Worm (Caenorhabditis elegans) whole organism, L4 larva: ENCODE results near the gene srab-7.

Experiments used
- D1046.2 ChIP-seq: fragments of 200-800 bp; sonication (Bioruptor generic); IDR thresholded peaks from 2 replicates; pipeline ENCODE4 v1.3.6; 2022; ENCODE audit warnings: missing genetic modification characterization, missing compliant biosample characterization
- F26F4.8 ChIP-seq: fragments of 200-800 bp; sonication (Bioruptor generic); conservative IDR thresholded peaks from 2 replicates; pipeline ENCODE4 v1.3.6; 2022; ENCODE audit warnings: missing genetic modification characterization, missing compliant biosample characterization
- F37D6.2 ChIP-seq: sonication (generic microtip); optimal IDR thresholded peaks from 2 replicates; lab custom pipeline; 2016; ENCODE audit warnings: mild to moderate bottlenecking, missing genetic modification characterization, missing compliant biosample characterization
- F44E2.7 ChIP-seq: fragments of 200-800 bp; sonication (Bioruptor generic); IDR thresholded peaks from 2 replicates; pipeline ENCODE4 v2.1.2; 2022; ENCODE audit warnings: missing genetic modification characterization, missing compliant biosample characterization
- aha-1 ChIP-seq: fragments of 150-350 bp; peaks from one replicate; lab custom pipeline; 2014; ENCODE audit warnings: missing biosample characterization, missing genetic modification characterization
- arid-1 ChIP-seq: fragments of 200-800 bp; sonication (Bioruptor generic); conservative IDR thresholded peaks from 2 replicates; pipeline ENCODE4 v1.3.6; 2022; ENCODE audit warnings: missing genetic modification reagents, missing genetic modification characterization, missing compliant biosample characterization
- ctbp-1 ChIP-seq: fragments of 200-800 bp; sonication (Bioruptor generic); IDR thresholded peaks from 2 replicates; pipeline ENCODE4 v1.3.6; 2022; ENCODE audit warnings: missing genetic modification reagents, missing genetic modification characterization, missing compliant biosample characterization
- daf-19 ChIP-seq: fragments of 200-800 bp; sonication (Bioruptor generic); conservative IDR thresholded peaks from 2 replicates; pipeline ENCODE4 v1.3.6; 2022; ENCODE audit warnings: missing genetic modification characterization, missing compliant biosample characterization
- dpl-1 ChIP-seq: fragments of 150-350 bp; optimal IDR thresholded peaks from 2 replicates; lab custom pipeline; 2014; ENCODE audit warnings: missing biosample characterization, missing genetic modification reagents, missing genetic modification characterization
- duxl-1 ChIP-seq: sonication (generic microtip); optimal IDR thresholded peaks from 2 replicates; lab custom pipeline; 2016; ENCODE audit warnings: mild to moderate bottlenecking, missing genetic modification characterization, moderate library complexity, missing compliant biosample characterization; ENCODE audit not compliant: poor library complexity
- dve-1 ChIP-seq: sonication (generic microtip); optimal IDR thresholded peaks from 2 replicates; lab custom pipeline; 2017; ENCODE audit warnings: antibody characterized with exemption, mild to moderate bottlenecking, missing genetic modification characterization, missing compliant biosample characterization; ENCODE audit not compliant: insufficient read depth
- egl-27 ChIP-seq: sonication (generic microtip); optimal IDR thresholded peaks from 3 replicates; lab custom pipeline; 2017; ENCODE audit warnings: missing biosample characterization, missing genetic modification reagents, missing genetic modification characterization
- hlh-11 ChIP-seq: fragments of 200-800 bp; sonication (Bioruptor generic); optimal IDR thresholded peaks from 2 replicates; lab custom pipeline; 2018; ENCODE audit warnings: mild to moderate bottlenecking, missing genetic modification characterization, missing compliant biosample characterization
- hmg-1.1 ChIP-seq: fragments of 200-800 bp; sonication (Bioruptor generic); IDR thresholded peaks from 2 replicates; pipeline ENCODE4 v1.3.6; 2022; ENCODE audit warnings: missing genetic modification reagents, missing genetic modification characterization, missing compliant biosample characterization
- lin-29 ChIP-seq: fragments of 200-800 bp; sonication (Bioruptor generic); IDR thresholded peaks from 2 replicates; pipeline ENCODE4 v1.3.6; 2022; ENCODE audit warnings: missing genetic modification reagents, missing genetic modification characterization, missing compliant biosample characterization
- mdl-1 ChIP-seq, 2 experiments: fragments of 150-350 bp in 1 of 2; sonication (generic microtip) in 1 of 2; optimal IDR thresholded peaks; 2 replicates each; lab custom pipeline; 2014 to 2017; ENCODE audit warnings: missing biosample characterization in 2 of 2, missing genetic modification characterization in 2 of 2
- mxl-3 ChIP-seq: fragments of 200-800 bp; sonication (Bioruptor generic); optimal IDR thresholded peaks from 2 replicates; lab custom pipeline; 2018; ENCODE audit warnings: mild to moderate bottlenecking, missing genetic modification characterization, missing compliant biosample characterization
- nhr-102 ChIP-seq: sonication (generic microtip); optimal IDR thresholded peaks from 2 replicates; lab custom pipeline; 2016; ENCODE audit warnings: mild to moderate bottlenecking, missing genetic modification characterization, moderate library complexity, missing compliant biosample characterization
- nhr-76 ChIP-seq: fragments of 150-350 bp; optimal IDR thresholded peaks from 2 replicates; lab custom pipeline; 2014; ENCODE audit warnings: missing biosample characterization, missing genetic modification characterization
- php-3 ChIP-seq: fragments of 200-800 bp; sonication (Bioruptor generic); IDR thresholded peaks from 2 replicates; pipeline ENCODE4 v1.3.6; 2022; ENCODE audit warnings: missing genetic modification reagents, missing genetic modification characterization, missing compliant biosample characterization
- rbr-2 ChIP-seq: sonication (generic microtip); optimal IDR thresholded peaks from 2 replicates; lab custom pipeline; 2016; ENCODE audit warnings: missing genotype, missing genetic modification characterization, missing compliant biosample characterization
- sdz-12 ChIP-seq: fragments of 200-800 bp; sonication (Bioruptor generic); optimal IDR thresholded peaks from 2 replicates; lab custom pipeline; 2018; ENCODE audit warnings: mild to moderate bottlenecking, missing genetic modification characterization, missing compliant biosample characterization
- set-16 ChIP-seq: fragments of 200-800 bp; sonication (Bioruptor generic); IDR thresholded peaks from 2 replicates; pipeline ENCODE4 v1.3.6; 2022; ENCODE audit warnings: missing genetic modification reagents, missing genetic modification characterization, missing compliant biosample characterization
- spr-1 ChIP-seq: sonication (generic microtip); optimal IDR thresholded peaks from 2 replicates; lab custom pipeline; 2016; ENCODE audit warnings: mild to moderate bottlenecking, missing genetic modification characterization, missing compliant biosample characterization
- spr-3 ChIP-seq: fragments of 200-800 bp; sonication (Bioruptor generic); optimal IDR thresholded peaks from 2 replicates; lab custom pipeline; 2018; ENCODE audit warnings: mild to moderate bottlenecking, missing genetic modification characterization, missing compliant biosample characterization
- tag-97 ChIP-seq: fragments of 200-800 bp; sonication (Bioruptor generic); IDR thresholded peaks from 2 replicates; pipeline ENCODE4 v1.3.6; 2022; ENCODE audit warnings: missing genetic modification characterization, missing compliant biosample characterization
- unc-130 ChIP-seq: sonication (generic microtip); optimal IDR thresholded peaks from 2 replicates; lab custom pipeline; 2016; ENCODE audit warnings: missing genetic modification reagents, missing genetic modification characterization, missing compliant biosample characterization
- unc-62 ChIP-seq, 3 experiments: fragments of 150-350 bp in 1 of 3; sonication (generic microtip); optimal IDR thresholded peaks in 2 of 3; peaks in 1 of 3; 1 replicate in 1 of 3; 2 replicates in 2 of 3; lab custom pipeline; 2014 to 2017; ENCODE audit warnings: missing biosample characterization in 3 of 3, missing genetic modification characterization in 3 of 3, missing genetic modification reagents in 3 of 3, missing genotype in 1 of 3
- vab-7 ChIP-seq: fragments of 200-800 bp; sonication (Bioruptor generic); IDR thresholded peaks from 2 replicates; pipeline ENCODE4 v1.3.6; 2022; ENCODE audit warnings: missing genetic modification reagents, missing genetic modification characterization, missing compliant biosample characterization
- ztf-7 ChIP-seq: fragments of 150-350 bp; optimal IDR thresholded peaks from 2 replicates; lab custom pipeline; 2014; ENCODE audit warnings: missing biosample characterization, missing genetic modification characterization

Gene srab-7

DNA sequence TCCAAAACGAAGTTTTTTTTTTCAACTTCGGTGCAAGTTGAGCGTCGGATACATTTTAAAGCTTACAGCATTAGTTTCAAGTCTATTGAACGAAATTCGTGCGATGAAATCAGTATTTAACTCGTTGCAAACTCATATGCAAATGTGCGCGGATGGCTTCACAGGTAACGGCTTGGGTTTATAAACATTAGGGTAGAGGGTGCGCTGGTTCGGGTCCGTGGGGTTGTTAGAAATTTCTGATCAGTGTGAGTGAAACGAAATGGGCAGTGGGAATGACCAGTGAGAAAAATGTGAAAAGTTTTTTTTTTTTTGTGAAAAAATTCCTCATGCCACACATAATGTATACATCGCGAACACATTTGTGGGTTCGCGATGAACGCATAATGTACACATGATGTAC lies 8.2 kb upstream of the srab-7 start (continued):
- TF ChIP-seq unc-62 (GFP tag; optimal IDR thresholded peaks at IDR 0.05 in 1 of 2; lab: Kevin White, UChicago) (peak in 1 of 2 experiments; percentile 44), unc-62 (tag; optimal IDR thresholded peaks at IDR 0.05; lab: Kevin White, UChicago) (no peak), arid-1 (peak; percentile 51; the same call in 1 of the 2 replicates), php-3 (GFP tag; lab: Robert Waterston, UW) (no peak), D1046.2 (GFP tag; lab: Robert Waterston, UW) (peak; percentile 58; the same call in 1 of the 2 replicates)

DNA sequence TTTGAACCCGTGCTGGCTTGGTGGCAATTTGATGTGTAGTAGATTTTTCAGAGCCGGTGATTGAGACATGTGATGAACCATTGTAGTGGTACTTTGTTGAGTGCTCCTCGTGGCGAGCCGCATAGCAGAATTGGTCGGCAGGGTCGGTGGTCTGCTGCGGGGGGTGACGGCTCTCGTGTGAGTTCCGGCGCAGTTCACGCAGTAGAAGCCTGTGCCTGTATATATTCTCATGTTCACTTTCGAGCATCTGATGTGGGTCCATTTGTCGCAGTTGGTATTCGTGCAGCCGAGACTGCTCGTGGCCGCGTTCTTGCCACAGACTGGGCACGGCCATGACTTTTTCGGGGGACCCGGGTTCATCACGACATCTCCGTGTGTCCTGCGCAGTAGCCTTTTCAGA lies 7.3 kb upstream of the srab-7 start:
- TF ChIP-seq set-16 (GFP tag; lab: Robert Waterston, UW): peak; percentile 62
- no peak for TF ChIP-seq dpl-1
- TF ChIP-seq, all 104 proteins: peak for 1

ce11 chrV:3159252-3159651 lies 4.3 kb upstream of the srab-7 start, which contains the start of gene C36C5.12:
C36C5.12 (minus strand) TSS chrV:3159352.
- TF ChIP-seq rbr-2 (tag; lab: Kevin White, UChicago) (no peak), F44E2.7 (GFP tag; lab: Robert Waterston, UW) (no peak), egl-27 (no peak), F37D6.2 (tag; lab: Kevin White, UChicago) (no peak), ztf-7 (no peak), daf-19 (no peak), mdl-1 (tag; optimal IDR thresholded peaks at IDR 0.05; lab: Kevin White, UChicago) (no peak), tag-97 (GFP tag; lab: Robert Waterston, UW) (no peak), unc-130 (GFP tag; lab: Kevin White, UChicago) (no peak), arid-1 (no peak), nhr-102 (tag; lab: Kevin White, UChicago) (no peak), dve-1 (tag; lab: Kevin White, UChicago) (no peak), hlh-11 (tag; lab: Kevin White, UChicago) (no peak)

DNA sequence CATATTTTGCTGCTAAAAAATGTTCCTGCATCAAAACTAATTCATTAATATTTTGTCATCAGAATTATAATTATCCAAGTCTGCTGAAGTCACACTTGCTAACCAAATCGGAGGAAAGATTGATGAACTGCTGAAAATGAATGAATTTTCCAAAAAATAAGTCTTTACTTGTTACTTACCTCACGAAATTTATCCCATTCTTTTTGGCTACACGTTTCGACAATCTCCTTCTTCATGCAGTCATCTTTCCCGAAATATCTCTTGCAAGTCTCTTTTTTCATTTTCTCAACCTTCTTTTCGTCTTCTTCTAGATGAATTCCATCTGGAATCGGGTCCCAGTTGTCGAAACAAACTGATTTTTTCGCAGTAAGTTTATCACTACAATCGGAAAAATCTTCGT lies 3.4 kb upstream of the srab-7 start:
- TF ChIP-seq lin-29 (GFP tag; lab: Robert Waterston, UW) (no peak), hmg-1.1 (GFP tag; lab: Robert Waterston, UW) (no peak), unc-62 (GFP tag; optimal IDR thresholded peaks at IDR 0.05 in 1 of 2; lab: Kevin White, UChicago) (peak in 1 of 2 experiments; percentile 94), unc-62 (tag; optimal IDR thresholded peaks at IDR 0.05; lab: Kevin White, UChicago) (no peak), aha-1 (tag; lab: Kevin White, UChicago) (peak; percentile 6)

- TF ChIP-seq aha-1 (tag; lab: Kevin White, UChicago): no peak
- TF ChIP-seq ctbp-1: no peak
- peak in 1 of 2 experiments; percentile 78 for TF ChIP-seq unc-62 (GFP tag; optimal IDR thresholded peaks at IDR 0.05 in 1 of 2; lab: Kevin White, UChicago)
- no peak for TF ChIP-seq unc-62 (tag; optimal IDR thresholded peaks at IDR 0.05; lab: Kevin White, UChicago)
- no peak for TF ChIP-seq vab-7
- no peak for TF ChIP-seq sdz-12 (GFP tag; lab: Kevin White, UChicago)
- TF ChIP-seq unc-130 (GFP tag; lab: Kevin White, UChicago): no peak
- no peak for TF ChIP-seq F26F4.8 (GFP tag; lab: Robert Waterston, UW)
- no peak for TF ChIP-seq nhr-102 (tag; lab: Kevin White, UChicago)
- TF ChIP-seq spr-1 (tag; lab: Kevin White, UChicago): no peak
Observed at ce11 chrV:3156786-3157185, 1.8 kb upstream of the srab-7 start, which contains the start of gene exh-1. exh-1 (plus strand) TSS chrV:3157086.

DNA sequence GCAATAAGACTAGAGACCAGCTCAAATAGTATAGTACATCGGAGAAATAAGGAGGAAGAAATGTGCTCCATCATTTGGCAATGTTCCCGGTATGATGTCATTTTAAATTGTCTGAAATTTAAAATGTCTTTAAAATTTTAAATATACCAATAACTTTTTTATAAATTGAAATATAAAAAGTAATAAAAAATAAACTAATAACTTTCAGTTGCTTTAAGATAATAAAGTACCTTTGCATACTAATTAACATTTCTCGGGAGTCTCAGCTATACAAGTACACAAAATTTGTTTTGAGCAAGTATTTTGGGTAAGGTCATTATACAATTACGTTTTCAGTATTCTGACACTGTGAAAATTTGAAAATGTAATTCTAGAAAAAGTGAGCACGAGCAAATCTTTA lies 3.1 kb downstream of the srab-7 start, which contains the start of gene srab-6:
srab-6 (minus strand) TSS at position 101 of the 400 bp plus-strand sequence.
- TF ChIP-seq F44E2.7 (GFP tag; lab: Robert Waterston, UW): no peak
- TF ChIP-seq duxl-1 (tag; lab: Kevin White, UChicago): no peak
- TF ChIP-seq mxl-3: no peak
- no peak for TF ChIP-seq daf-19
- no peak for TF ChIP-seq nhr-76 (tag; lab: Kevin White, UChicago)
- no peak for TF ChIP-seq spr-1 (tag; lab: Kevin White, UChicago)
- TF ChIP-seq spr-3 (GFP tag; lab: Kevin White, UChicago): no peak
